Worm (Caenorhabditis elegans) whole organism, early embryonic: ENCODE measurements around the gene F43G6.4.

Experiments used
- aly-1 ChIP-seq: sonication (generic microtip); optimal IDR thresholded peaks from 2 replicates; lab custom pipeline; 2016; ENCODE audit warnings: missing genetic modification characterization, missing compliant biosample characterization
- ama-1 ChIP-seq: fragments of 150-350 bp; optimal IDR thresholded peaks from 2 replicates; lab custom pipeline; 2014
- ceh-13 ChIP-seq: fragments of 200-800 bp; sonication (Bioruptor generic); optimal IDR thresholded peaks from 2 replicates; lab custom pipeline; 2018; ENCODE audit warnings: mild to moderate bottlenecking, missing genetic modification characterization, missing compliant biosample characterization
- ceh-36 ChIP-seq: sonication (generic microtip); optimal IDR thresholded peaks from 2 replicates; lab custom pipeline; 2016; ENCODE audit warnings: missing genetic modification characterization, inconsistent platforms, missing compliant biosample characterization
- ets-7 ChIP-seq: sonication (generic microtip); optimal IDR thresholded peaks from 2 replicates; lab custom pipeline; 2016; ENCODE audit warnings: missing genotype, missing genetic modification characterization, missing compliant biosample characterization
- flt-1 ChIP-seq: fragments of 200-800 bp; sonication (Bioruptor generic); IDR thresholded peaks from 2 replicates; pipeline ENCODE4 v1.3.6; 2022; ENCODE audit warnings: missing genetic modification characterization, missing compliant biosample characterization
- hmbx-1 ChIP-seq: sonication (generic microtip); optimal IDR thresholded peaks from 2 replicates; lab custom pipeline; 2016; ENCODE audit warnings: mild to moderate bottlenecking, missing genetic modification characterization, missing compliant biosample characterization

ce11 chrII:11797194-11797593 is 6.6 kb downstream of the F43G6.4 start:
- TF ChIP-seq ama-1 (lab: Kevin White, UChicago) (no peak), ceh-36 (tag; lab: Kevin White, UChicago) (no peak), ets-7 (tag; lab: Kevin White, UChicago) (no peak), ceh-13 (no peak), aly-1 (tag; lab: Kevin White, UChicago) (no peak), flt-1 (GFP tag; lab: Robert Waterston, UW) (no peak), hmbx-1 (tag; lab: Kevin White, UChicago) (no peak)
